Fruit fly (Drosophila melanogaster) whole organism, embryonic: ENCODE measurements around the gene CG10324.

ENCODE experiments used
- Ada2b ChIP-seq: fragments of 200-800 bp; sonication (Bioruptor generic); IDR thresholded peaks from 2 replicates; pipeline ENCODE4 v1.3.6; 2022; ENCODE audit warnings: missing biosample characterization, missing genetic modification characterization
- Bdp1 ChIP-seq: fragments of 200-800 bp; sonication (Bioruptor generic); optimal IDR thresholded peaks from 3 replicates; lab custom pipeline; 2016; ENCODE audit warnings: missing biosample characterization, missing genetic modification characterization
- Bgb ChIP-seq: fragments of 200-800 bp; sonication (Bioruptor generic); IDR thresholded peaks from 2 replicates; pipeline ENCODE4 v1.3.6; 2022; ENCODE audit warnings: missing biosample characterization, missing genetic modification characterization; ENCODE audit not compliant: partially characterized antibody
- CG10431 ChIP-seq: fragments of 200-800 bp; sonication (Bioruptor generic); optimal IDR thresholded peaks from 3 replicates; lab custom pipeline; 2018; ENCODE audit warnings: missing biosample characterization, mild to moderate bottlenecking, missing genetic modification characterization
- CG11504 ChIP-seq: fragments of 200-800 bp; sonication (Bioruptor generic); optimal IDR thresholded peaks from 3 replicates; lab custom pipeline; 2019; ENCODE audit warnings: missing biosample characterization, mild to moderate bottlenecking, missing genetic modification characterization, moderate library complexity
- CG12104 ChIP-seq: fragments of 200-800 bp; sonication (Bioruptor generic); optimal IDR thresholded peaks from 3 replicates; lab custom pipeline; 2016; ENCODE audit warnings: missing biosample characterization, missing genetic modification characterization
- CG12391 ChIP-seq: fragments of 200-800 bp; sonication (Bioruptor generic); optimal IDR thresholded peaks from 3 replicates; lab custom pipeline; 2018; ENCODE audit warnings: missing biosample characterization, mild to moderate bottlenecking, missing genetic modification characterization, moderate library complexity
- CG12744 ChIP-seq: fragments of 200-800 bp; sonication (Bioruptor generic); optimal IDR thresholded peaks from 2 replicates; lab custom pipeline; 2016; ENCODE audit warnings: missing biosample characterization, missing genetic modification characterization
- CG1647 ChIP-seq: fragments of 200-800 bp; sonication (Bioruptor generic); optimal IDR thresholded peaks from 3 replicates; lab custom pipeline; 2016; ENCODE audit warnings: missing biosample characterization, missing genetic modification characterization
- CG16815 ChIP-seq: fragments of 200-800 bp; sonication (Bioruptor generic); optimal IDR thresholded peaks from 3 replicates; lab custom pipeline; 2017; ENCODE audit warnings: missing biosample characterization, mild to moderate bottlenecking, missing genetic modification characterization
- CG18476 ChIP-seq: fragments of 200-800 bp; sonication (Bioruptor generic); optimal IDR thresholded peaks from 2 replicates; lab custom pipeline; 2016; ENCODE audit warnings: missing biosample characterization, mild to moderate bottlenecking, missing genetic modification characterization
- CG18764 ChIP-seq: fragments of 200-800 bp; sonication (Bioruptor generic); optimal IDR thresholded peaks from 3 replicates; lab custom pipeline; 2016; ENCODE audit warnings: missing biosample characterization, missing genetic modification characterization
- CG2712 ChIP-seq: fragments of 200-800 bp; optimal IDR thresholded peaks from 3 replicates; lab custom pipeline; 2019; ENCODE audit warnings: missing biosample characterization, mild to moderate bottlenecking, missing genetic modification characterization, moderate library complexity
- CG30020 ChIP-seq: fragments of 200-800 bp; optimal IDR thresholded peaks from 2 replicates; lab custom pipeline; 2019; ENCODE audit warnings: missing biosample characterization, mild to moderate bottlenecking, missing genetic modification characterization, moderate library complexity
- CG4707 ChIP-seq: fragments of 200-800 bp; sonication (Bioruptor generic); optimal IDR thresholded peaks from 2 replicates; lab custom pipeline; 2018; ENCODE audit warnings: missing biosample characterization, mild to moderate bottlenecking, missing genetic modification characterization, moderate library complexity
- CG8478 ChIP-seq: fragments of >200 bp; optimal IDR thresholded peaks from 2 replicates; lab custom pipeline; 2018
- CG8765 ChIP-seq: fragments of 200-800 bp; sonication (Bioruptor generic); IDR thresholded peaks from 2 replicates; pipeline ENCODE4 v1.3.6; 2022; ENCODE audit warnings: missing biosample characterization, missing genetic modification characterization
- D19A ChIP-seq: fragments of 200-800 bp; optimal IDR thresholded peaks from 3 replicates; lab custom pipeline; 2019; ENCODE audit warnings: missing biosample characterization, mild to moderate bottlenecking, missing genetic modification characterization, moderate library complexity
- E2f2 ChIP-seq: fragments of 200-800 bp; sonication (Bioruptor generic); IDR thresholded peaks from 2 replicates; pipeline ENCODE4 v1.3.6; 2022; ENCODE audit warnings: missing biosample characterization, missing genetic modification characterization
- Ets97D ChIP-seq: fragments of 200-800 bp; sonication (Bioruptor generic); optimal IDR thresholded peaks from 3 replicates; lab custom pipeline; 2016; ENCODE audit warnings: missing biosample characterization, missing genetic modification characterization
- Fer2 ChIP-seq: fragments of 200-800 bp; sonication (Bioruptor generic); optimal IDR thresholded peaks from 2 replicates; lab custom pipeline; 2018; ENCODE audit warnings: missing biosample characterization, mild to moderate bottlenecking, missing genetic modification characterization, moderate library complexity
- Gsc ChIP-seq: fragments of 200-800 bp; sonication (Bioruptor generic); IDR thresholded peaks from 2 replicates; pipeline ENCODE4 v1.3.6; 2022; ENCODE audit warnings: missing biosample characterization, missing genetic modification characterization
- Gug ChIP-seq: fragments of 200-800 bp; sonication (Bioruptor generic); IDR thresholded peaks from 4 replicates; pipeline ENCODE4 v1.3.6; 2022; ENCODE audit warnings: missing biosample characterization, missing genetic modification characterization
- Hey ChIP-seq: fragments of 200-800 bp; sonication (Bioruptor generic); optimal IDR thresholded peaks from 3 replicates; lab custom pipeline; 2018; ENCODE audit warnings: missing biosample characterization, mild to moderate bottlenecking, missing genetic modification characterization
- MBD-R2 ChIP-seq: fragments of 200-800 bp; sonication (Bioruptor generic); IDR thresholded peaks from 2 replicates; pipeline ENCODE4 v1.3.6; 2022; ENCODE audit warnings: missing biosample characterization, missing genetic modification characterization
- MESR4 ChIP-seq: fragments of 200-800 bp; sonication (Bioruptor generic); optimal IDR thresholded peaks from 2 replicates; lab custom pipeline; 2018; ENCODE audit warnings: missing biosample characterization, mild to moderate bottlenecking, missing genetic modification characterization, moderate library complexity
- NK7.1 ChIP-seq: fragments of 200-800 bp; sonication (Bioruptor generic); optimal IDR thresholded peaks from 3 replicates; lab custom pipeline; 2016; ENCODE audit warnings: missing biosample characterization, missing genetic modification characterization
- Side ChIP-seq: fragments of 200-800 bp; sonication (Bioruptor generic); optimal IDR thresholded peaks from 2 replicates; lab custom pipeline; 2016; ENCODE audit warnings: missing biosample characterization, missing genetic modification characterization
- bab2 ChIP-seq: fragments of 200-800 bp; sonication (Bioruptor generic); optimal IDR thresholded peaks from 2 replicates; lab custom pipeline; 2016; ENCODE audit warnings: missing biosample characterization, missing genetic modification characterization
- bbx ChIP-seq: fragments of 200-800 bp; sonication (Bioruptor generic); IDR thresholded peaks from 2 replicates; pipeline ENCODE4 v1.3.6; 2022; ENCODE audit warnings: missing biosample characterization, missing genetic modification characterization; ENCODE audit not compliant: partially characterized antibody
- bigmax ChIP-seq: fragments of 200-800 bp; sonication (Bioruptor generic); optimal IDR thresholded peaks from 2 replicates; lab custom pipeline; 2018; ENCODE audit warnings: missing biosample characterization, mild to moderate bottlenecking, missing genetic modification characterization
- bsh ChIP-seq, 2 experiments: fragments of 200-800 bp; sonication (Bioruptor generic); optimal IDR thresholded peaks; 2 replicates each; lab custom pipeline; 2017 to 2018; ENCODE audit warnings: mild to moderate bottlenecking in 2 of 2, missing biosample characterization in 2 of 2, missing genetic modification characterization in 2 of 2, moderate library complexity in 1 of 2
- crc ChIP-seq: fragments of 200-800 bp; sonication (Bioruptor generic); optimal IDR thresholded peaks from 2 replicates; lab custom pipeline; 2016; ENCODE audit warnings: missing biosample characterization, missing genetic modification characterization
- crp ChIP-seq, 2 experiments: fragments of 200-800 bp; sonication (Bioruptor generic); optimal IDR thresholded peaks; 2 replicates in 1 of 2; 3 replicates in 1 of 2; lab custom pipeline; 2017; ENCODE audit warnings: missing biosample characterization in 2 of 2, missing genetic modification characterization in 2 of 2, mild to moderate bottlenecking in 1 of 2, moderate library complexity in 1 of 2
- dati ChIP-seq: fragments of 200-800 bp; sonication (Bioruptor generic); IDR thresholded peaks from 2 replicates; pipeline ENCODE4 v1.3.6; 2022; ENCODE audit warnings: missing biosample characterization, missing genetic modification characterization
- gcm2 ChIP-seq: fragments of 200-800 bp; sonication (Bioruptor generic); optimal IDR thresholded peaks from 2 replicates; lab custom pipeline; 2016; ENCODE audit warnings: missing biosample characterization, missing genetic modification characterization
- gsb-n ChIP-seq: fragments of 200-800 bp; sonication (Bioruptor generic); optimal IDR thresholded peaks from 3 replicates; lab custom pipeline; 2018; ENCODE audit warnings: missing biosample characterization, mild to moderate bottlenecking, missing genetic modification characterization
- jigr1 ChIP-seq: fragments of 200-800 bp; sonication (Bioruptor generic); IDR thresholded peaks from 3 replicates; pipeline ENCODE4 v1.3.6; 2022; ENCODE audit warnings: missing biosample characterization, missing genetic modification characterization
- jing ChIP-seq: fragments of 200-800 bp; sonication (Bioruptor generic); optimal IDR thresholded peaks from 2 replicates; lab custom pipeline; 2018; ENCODE audit warnings: missing biosample characterization, mild to moderate bottlenecking, missing genetic modification characterization
- kni ChIP-seq: fragments of 200-800 bp; sonication (Bioruptor generic); optimal IDR thresholded peaks from 3 replicates; lab custom pipeline; 2017; ENCODE audit warnings: mild to moderate bottlenecking, missing biosample characterization, missing genetic modification reagents, missing genetic modification characterization
- lov ChIP-seq, 2 experiments: fragments of 200-800 bp in 1 of 2; fragments of >200 bp in 1 of 2; sonication (Bioruptor generic) in 1 of 2; IDR thresholded peaks in 1 of 2; optimal IDR thresholded peaks in 1 of 2; 2 replicates in 1 of 2; 3 replicates in 1 of 2; pipeline versions ENCODE4 v1.3.6 to Lab custom; 2017 to 2022; ENCODE audit warnings: missing biosample characterization in 1 of 2, missing genetic modification characterization in 1 of 2
- mirr ChIP-seq: fragments of 200-800 bp; sonication (Bioruptor generic); optimal IDR thresholded peaks from 3 replicates; lab custom pipeline; 2018; ENCODE audit warnings: missing biosample characterization, mild to moderate bottlenecking, missing genetic modification characterization
- p53 ChIP-seq: fragments of 200-800 bp; sonication (Bioruptor generic); optimal IDR thresholded peaks from 2 replicates; lab custom pipeline; 2016; ENCODE audit warnings: missing biosample characterization, missing genetic modification characterization
- pb ChIP-seq: fragments of 200-800 bp; sonication (Bioruptor generic); optimal IDR thresholded peaks from 3 replicates; lab custom pipeline; 2016; ENCODE audit warnings: missing biosample characterization, missing genetic modification characterization
- sna ChIP-seq: fragments of 200-800 bp; sonication (Bioruptor generic); IDR thresholded peaks from 2 replicates; pipeline ENCODE4 v1.3.6; 2022; ENCODE audit warnings: missing biosample characterization, missing genetic modification characterization; ENCODE audit not compliant: partially characterized antibody
- sr ChIP-seq: fragments of 200-800 bp; sonication (Bioruptor generic); IDR thresholded peaks from 3 replicates; pipeline ENCODE4 v1.3.6; 2022; ENCODE audit warnings: missing biosample characterization, missing genetic modification characterization
- tx ChIP-seq: fragments of 200-800 bp; sonication (Bioruptor generic); optimal IDR thresholded peaks from 2 replicates; lab custom pipeline; 2016; ENCODE audit warnings: missing biosample characterization, missing genetic modification characterization
- vvl ChIP-seq: fragments of 200-800 bp; sonication (Bioruptor generic); IDR thresholded peaks from 2 replicates; pipeline ENCODE4 v1.3.6; 2022; ENCODE audit warnings: missing biosample characterization, missing genetic modification characterization
- wdn ChIP-seq: fragments of 200-800 bp; sonication (Bioruptor generic); IDR thresholded peaks from 2 replicates; pipeline ENCODE4 v1.3.6; 2022; ENCODE audit warnings: missing biosample characterization, missing genetic modification characterization
- zen2 ChIP-seq: fragments of 200-800 bp; sonication (Bioruptor generic); IDR thresholded peaks from 3 replicates; pipeline ENCODE4 v1.3.6; 2022; ENCODE audit warnings: missing biosample characterization, missing genetic modification characterization; ENCODE audit not compliant: partially characterized antibody
- zf30C ChIP-seq: fragments of 200-800 bp; sonication (Bioruptor generic); optimal IDR thresholded peaks from 3 replicates; lab custom pipeline; 2018; ENCODE audit warnings: missing biosample characterization, mild to moderate bottlenecking, missing genetic modification characterization

CG10324 gene

DNA sequence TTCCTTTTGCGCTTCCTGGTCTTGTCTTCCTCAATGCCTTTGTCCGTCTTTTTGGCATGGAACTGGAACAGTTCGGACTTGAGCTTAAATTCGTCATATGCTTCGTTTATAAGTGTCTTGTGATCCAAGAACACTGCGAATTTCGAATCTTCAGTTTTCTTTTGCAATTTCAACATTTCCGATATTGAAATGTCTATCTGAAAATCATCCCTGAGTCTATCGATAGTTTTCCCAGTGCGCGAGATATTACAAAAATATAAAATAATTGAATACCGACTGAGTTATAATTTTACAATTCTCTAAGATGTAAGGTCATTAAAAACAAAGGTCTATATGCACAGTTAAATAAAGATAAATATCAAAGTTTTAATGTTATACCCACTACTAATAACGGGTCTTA is 4.1 kb upstream of the CG10324 start, which contains the start of gene Mettl4 (continued):
- TF ChIP-seq Gsc (GFP tag; lab: Robert Waterston, UW) (no peak), mirr (no peak), CG18476 (GFP tag; lab: Kevin White, UChicago) (no peak), CG2712 (no peak), vvl (GFP tag; lab: Robert Waterston, UW) (no peak), sr (GFP tag; lab: Robert Waterston, UW) (no peak), Bgb (GFP tag; lab: Robert Waterston, UW) (peak; percentile 67), CG12744 (no peak), zen2 (GFP tag; lab: Robert Waterston, UW) (peak; percentile 50; the same call in 1 of the 3 replicates), CG12391 (tag; lab: Kevin White, UChicago) (no peak), sna (GFP tag; lab: Robert Waterston, UW) (peak; percentile 47), MESR4 (GFP tag; lab: Kevin White, UChicago) (no peak), CG1647 (GFP tag; lab: Kevin White, UChicago) (no peak), dati (GFP tag; lab: Robert Waterston, UW) (no peak), MBD-R2 (GFP tag; lab: Robert Waterston, UW) (peak; percentile 62), p53 (GFP tag; lab: Kevin White, UChicago) (no peak), gcm2 (GFP tag; lab: Kevin White, UChicago) (no peak), Bdp1 (GFP tag; lab: Kevin White, UChicago) (no peak), gsb-n (tag; lab: Kevin White, UChicago) (no peak), CG8765 (GFP tag; lab: Robert Waterston, UW) (no peak), pb (GFP tag; lab: Kevin White, UChicago) (no peak), zf30C (GFP tag; lab: Kevin White, UChicago) (no peak), crc (GFP tag; lab: Kevin White, UChicago) (no peak), Ets97D (GFP tag; lab: Kevin White, UChicago) (peak; percentile 47), jing (GFP tag; lab: Kevin White, UChicago) (no peak), Fer2 (no peak), D19A (no peak), tx (no peak), CG30020 (tag; lab: Kevin White, UChicago) (peak; percentile 6), NK7.1 (GFP tag; lab: Kevin White, UChicago) (no peak), bsh (GFP tag; optimal IDR thresholded peaks at IDR 0.05; lab: Kevin White, UChicago) (no peak), bab2 (GFP tag; lab: Kevin White, UChicago) (no peak), CG18764 (GFP tag; lab: Kevin White, UChicago) (no peak), Ada2b (GFP tag; lab: Robert Waterston, UW) (no peak), E2f2 (GFP tag; lab: Robert Waterston, UW) (peak; percentile 92), Gug (GFP tag; lab: Robert Waterston, UW) (no peak), CG10431 (GFP tag; lab: Kevin White, UChicago) (no peak), kni (GFP tag; lab: Kevin White, UChicago) (no peak), crp (GFP tag; optimal IDR thresholded peaks at IDR 0.05; lab: Kevin White, UChicago) (peak in 1 of 2 experiments; percentile 65), bigmax (GFP tag; lab: Kevin White, UChicago) (no peak), CG11504 (tag; lab: Kevin White, UChicago) (no peak), CG4707 (GFP tag; lab: Kevin White, UChicago) (no peak), Side (GFP tag; lab: Kevin White, UChicago) (no peak), CG12104 (GFP tag; lab: Kevin White, UChicago) (no peak), wdn (no peak), bbx (GFP tag; lab: Robert Waterston, UW) (peak; percentile 70), CG8478 (lab: Kevin White, UChicago) (no peak), CG16815 (GFP tag; lab: Kevin White, UChicago) (no peak), lov (optimal IDR thresholded peaks at IDR 0.05; lab: Kevin White, UChicago) (no peak), lov (GFP tag; IDR thresholded peaks at IDR 0.05; lab: Robert Waterston, UW) (no peak), Hey (tag; lab: Kevin White, UChicago) (no peak), jigr1 (GFP tag; lab: Robert Waterston, UW) (no peak)
